Worm (Caenorhabditis elegans): ENCODE data around the gene glt-6.
A peak's percentile ranks its signal among the peaks of the same experiment; 100 is the strongest.

The glt-6 gene

DNA sequence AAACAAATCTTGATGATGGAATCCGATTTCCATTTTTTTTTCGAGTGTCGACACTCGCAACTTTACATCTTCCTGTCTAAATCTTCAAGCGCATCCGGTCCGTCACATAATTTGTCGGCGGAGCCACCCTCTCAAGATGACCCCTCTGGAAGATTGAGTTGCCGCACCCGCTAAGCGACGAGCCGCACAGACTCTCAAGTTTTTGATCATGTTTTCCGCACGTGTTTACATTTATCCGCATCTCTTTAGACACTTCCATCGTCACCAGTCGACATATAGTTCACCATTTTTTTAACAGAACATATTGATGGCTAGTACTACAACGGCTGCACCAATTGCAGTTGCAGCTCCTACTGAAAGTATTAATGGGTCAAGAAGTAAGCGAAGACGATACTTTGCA, 12.0 kb upstream of the glt-6 start, which contains the start of gene F55G1.1:
TSS of gene F55G1.1 (plus strand) at position 301 of the 400 bp plus-strand sequence.
- no peak for TF ChIP-seq Y116A8C.19 (tag; optimal IDR thresholded peaks at IDR 0.05; ENCODE audit: borderline replicate concordance)
- TF ChIP-seq hlh-17 (GFP tag; optimal IDR thresholded peaks at IDR 0.05; ENCODE audit: borderline replicate concordance): no peak
- TF ChIP-seq jun-1 (tag; optimal IDR thresholded peaks at IDR 0.05): no peak
- no peak for TF ChIP-seq dpl-1 (GFP tag; optimal IDR thresholded peaks at IDR 0.05)
- TF ChIP-seq nhr-20 (tag; optimal IDR thresholded peaks at IDR 0.05): no peak
- TF ChIP-seq nhr-47 (tag; optimal IDR thresholded peaks at IDR 0.05): no peak
- no peak for TF ChIP-seq nhr-76 (tag; optimal IDR thresholded peaks at IDR 0.05)
- TF ChIP-seq zip-4 (GFP tag; optimal IDR thresholded peaks at IDR 0.05): no peak
- no peak for TF ChIP-seq C16A3.4 (tag; optimal IDR thresholded peaks at IDR 0.05)
- TF ChIP-seq ceh-8 (GFP tag; optimal IDR thresholded peaks at IDR 0.05): no peak
- no peak for TF ChIP-seq pag-3 (tag; optimal IDR thresholded peaks at IDR 0.05; ENCODE audit: borderline replicate concordance, insufficient read depth)
- no peak for TF ChIP-seq tlp-1 (tag; optimal IDR thresholded peaks at IDR 0.05)
- TF ChIP-seq ztf-4 (tag; optimal IDR thresholded peaks at IDR 0.05): no peak
- no peak for TF ChIP-seq mep-1 (tag; optimal IDR thresholded peaks at IDR 0.05)
- TF ChIP-seq unc-30 (tag; optimal IDR thresholded peaks at IDR 0.05): no peak
- TF ChIP-seq ceh-88 (GFP tag; IDR thresholded peaks at IDR 0.05): no peak
- no peak for TF ChIP-seq swsn-7 (tag; optimal IDR thresholded peaks at IDR 0.05)
- TF ChIP-seq nhr-12 (tag; optimal IDR thresholded peaks at IDR 0.05): no peak
- TF ChIP-seq zag-1 (tag; optimal IDR thresholded peaks at IDR 0.05): no peak
- TF ChIP-seq snpc-4 (tag; optimal IDR thresholded peaks at IDR 0.05): no peak

- TF ChIP-seq vab-15 (tag; optimal IDR thresholded peaks at IDR 0.05) (no peak), ceh-88 (GFP tag; IDR thresholded peaks at IDR 0.05) (no peak), nhr-20 (tag; optimal IDR thresholded peaks at IDR 0.05) (peak; percentile 4), elt-2 (tag; optimal IDR thresholded peaks at IDR 0.05) (peak; percentile 28), xbp-1 (tag; optimal IDR thresholded peaks at IDR 0.05) (no peak), lsy-2 (tag; optimal IDR thresholded peaks at IDR 0.05) (no peak)
Measured at ce11 chrIV:7497205-7497604, 6.2 kb upstream of the glt-6 start.

- TF ChIP-seq vab-15 (tag; optimal IDR thresholded peaks at IDR 0.05) (no peak), ceh-63 (GFP tag; optimal IDR thresholded peaks at IDR 0.05) (no peak), lin-13 (GFP tag; optimal IDR thresholded peaks at IDR 0.05) (no peak), ztf-4 (tag; optimal IDR thresholded peaks at IDR 0.05) (no peak), sup-37 (GFP tag; optimal IDR thresholded peaks at IDR 0.05) (no peak)
Measured at ce11 chrIV:7497750-7498149, 5.7 kb upstream of the glt-6 start, which contains the start of gene egas-4. egas-4 (minus strand) TSS chrIV:7497850.

ce11 chrIV:7499302-7499701, 4.1 kb upstream of the glt-6 start:
- no peak for TF ChIP-seq efl-1 (optimal IDR thresholded peaks at IDR 0.05)
- peak in 1 of 2 experiments; percentile 61 for TF ChIP-seq efl-1 (GFP tag; optimal IDR thresholded peaks at IDR 0.05 in 1 of 2)
- peak; percentile 84 for TF ChIP-seq snpc-4 (tag; optimal IDR thresholded peaks at IDR 0.05)
- TF ChIP-seq lir-3 (tag; optimal IDR thresholded peaks at IDR 0.05; ENCODE audit: poor library complexity): no peak

DNA sequence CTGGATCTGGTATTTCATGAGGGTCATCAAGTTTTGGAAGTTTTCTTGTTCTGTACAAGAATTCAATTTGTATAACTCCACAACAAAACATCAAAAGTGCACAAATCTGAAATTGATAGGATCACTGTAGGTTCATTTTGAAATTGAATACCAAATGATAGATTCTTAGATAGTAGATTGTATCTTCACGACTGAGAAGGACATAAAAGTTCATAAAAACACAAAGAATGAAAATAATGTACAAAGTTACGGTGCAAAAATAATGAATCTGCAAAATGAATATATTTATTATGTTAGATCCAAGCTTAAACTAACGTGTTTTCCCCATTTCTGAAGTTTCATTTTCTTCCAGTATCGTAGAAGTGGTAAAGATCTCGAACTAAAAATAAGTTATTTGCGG, 2.5 kb upstream of the glt-6 start:
- TF ChIP-seq skn-1 (tag; optimal IDR thresholded peaks at IDR 0.05): no peak
- no peak for TF ChIP-seq grh-1 (GFP tag; IDR thresholded peaks at IDR 0.05)
- no peak for TF ChIP-seq efl-1 (optimal IDR thresholded peaks at IDR 0.05)
- peak in 1 of 2 experiments; percentile 82 for TF ChIP-seq efl-1 (GFP tag; optimal IDR thresholded peaks at IDR 0.05 in 1 of 2)
- TF ChIP-seq lin-15B (tag; optimal IDR thresholded peaks at IDR 0.05): no peak
- no peak for TF ChIP-seq lin-14 (GFP tag; optimal IDR thresholded peaks at IDR 0.05)
- TF ChIP-seq egl-27 (tag; optimal IDR thresholded peaks at IDR 0.05): no peak
- no peak for TF ChIP-seq isw-1 (GFP tag; IDR thresholded peaks at IDR 0.05)
- no peak for TF ChIP-seq swsn-7 (tag; optimal IDR thresholded peaks at IDR 0.05)
